Fruit fly (Drosophila melanogaster) whole organism, prepupa: ENCODE results near the gene Tip60.

Experiments used
- CG11762 ChIP-seq: fragments of 200-800 bp; sonication (Bioruptor generic); optimal IDR thresholded peaks from 3 replicates; lab custom pipeline; 2016; ENCODE audit warnings: missing biosample characterization, missing genetic modification characterization; ENCODE audit not compliant: insufficient read depth
- CG32006 ChIP-seq: fragments of 200-800 bp; sonication (Bioruptor generic); optimal IDR thresholded peaks from 3 replicates; lab custom pipeline; 2017; ENCODE audit warnings: missing biosample characterization, mild to moderate bottlenecking, missing genetic modification characterization
- CG6792 ChIP-seq: fragments of 200-800 bp; sonication (Bioruptor generic); optimal IDR thresholded peaks from 3 replicates; lab custom pipeline; 2016; ENCODE audit warnings: missing biosample characterization, missing genetic modification characterization
- CG6854 ChIP-seq: fragments of 200-800 bp; sonication (Bioruptor generic); optimal IDR thresholded peaks from 2 replicates; lab custom pipeline; 2017; ENCODE audit warnings: missing biosample characterization, mild to moderate bottlenecking, missing genetic modification characterization

DNA sequence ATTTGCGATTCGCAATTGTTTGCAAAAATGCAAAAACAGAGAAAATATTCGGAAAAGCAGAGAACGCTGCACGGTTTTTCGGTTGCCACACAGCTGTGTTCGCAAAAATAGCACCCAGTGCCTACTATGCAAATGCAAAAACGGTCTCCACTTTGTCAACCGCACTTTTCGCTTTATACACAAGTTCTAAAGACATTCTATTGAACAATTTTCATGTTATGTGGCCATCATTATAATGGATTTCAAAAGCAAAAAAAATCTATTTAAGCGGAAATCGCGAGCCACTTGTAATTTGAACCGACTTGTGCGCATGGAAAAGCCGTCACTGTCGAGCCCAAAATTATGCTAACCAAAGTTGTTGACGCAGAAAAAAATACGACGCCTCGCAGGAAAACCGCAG is 33.7 kb upstream of the Tip60 start:
- TF ChIP-seq CG11762 (GFP tag; lab: Kevin White, UChicago) = no peak
- peak; percentile 60 for TF ChIP-seq CG32006 (GFP tag; lab: Kevin White, UChicago)
- TF ChIP-seq CG6792 = no peak
- no peak for TF ChIP-seq CG6854
